Fruit fly (Drosophila melanogaster): Measurements from ENCODE around the gene ImpL2.

The ImpL2 gene

DNA sequence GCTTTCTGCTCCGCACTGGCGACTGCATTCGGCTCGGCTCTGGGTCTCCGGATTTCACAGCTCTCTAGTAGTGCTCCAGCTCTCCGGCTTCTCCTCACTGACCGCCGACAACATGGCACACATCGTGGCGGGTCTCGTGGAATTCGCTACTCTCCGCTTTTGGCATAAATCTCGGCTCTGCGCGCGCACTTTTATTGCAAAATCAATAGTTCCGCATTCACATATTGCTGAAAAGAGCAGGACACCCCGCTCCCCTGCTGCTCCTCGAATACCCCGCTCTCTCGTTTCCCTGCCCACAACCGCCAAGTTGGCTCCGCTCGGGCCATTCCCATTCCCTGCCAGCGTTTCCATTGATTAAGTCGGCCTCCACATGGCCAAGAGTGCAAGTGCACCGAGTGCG is 50.7 kb downstream of the ImpL2 start:
- TF ChIP-seq CG12605 (GFP tag; IDR thresholded peaks at IDR 0.05) (0 out of 2 replicates have a peak, but pooled peaks have one; percentile 27), CG4496 (GFP tag; IDR thresholded peaks at IDR 0.05) (no peak)

DNA sequence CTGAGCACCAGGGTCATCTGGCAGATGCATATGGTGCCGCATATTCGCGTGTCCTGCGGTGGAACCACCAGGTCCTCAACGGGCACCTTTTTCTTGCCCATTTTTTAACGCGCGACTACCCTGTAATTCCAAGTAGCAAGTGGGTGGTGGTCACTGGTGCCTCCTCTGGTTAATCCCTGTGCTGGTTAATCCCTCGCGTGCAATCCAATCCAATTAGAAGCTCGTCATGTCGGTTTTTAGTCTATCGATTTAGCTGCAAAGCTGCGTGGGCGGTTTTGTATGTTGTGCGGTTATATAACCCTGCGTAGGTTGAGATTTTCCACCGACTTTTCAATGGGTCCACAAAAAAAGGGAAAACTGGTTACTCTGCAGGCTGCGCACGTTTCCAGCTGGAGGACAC is 51.4 kb downstream of the ImpL2 start, which contains the start of gene Teh3:
Gene Teh3, minus strand, starts transcription at position 101 of the 400 bp plus-strand sequence.
- TF ChIP-seq Snoo (tag; optimal IDR thresholded peaks at IDR 0.05) (no peak), Pif1B (GFP tag; optimal IDR thresholded peaks at IDR 0.05) (no peak), CG17806 (tag; optimal IDR thresholded peaks at IDR 0.05) (no peak), Ets98B (GFP tag; IDR thresholded peaks at IDR 0.05) (no peak), CG13204 (GFP tag; optimal IDR thresholded peaks at IDR 0.05) (no peak), Pif1A (GFP tag; optimal IDR thresholded peaks at IDR 0.05) (no peak), CG12605 (GFP tag; IDR thresholded peaks at IDR 0.05) (no peak), fd96Ca (GFP tag; IDR thresholded peaks at IDR 0.05) (no peak), CG34367 (tag; optimal IDR thresholded peaks at IDR 0.05) (no peak), CG32121 (GFP tag; IDR thresholded peaks at IDR 0.05) (no peak), CG8159 (tag; optimal IDR thresholded peaks at IDR 0.05) (no peak), CG10348 (GFP tag; IDR thresholded peaks at IDR 0.05) (no peak), CG14655 (GFP tag; optimal IDR thresholded peaks at IDR 0.05) (no peak)

DNA sequence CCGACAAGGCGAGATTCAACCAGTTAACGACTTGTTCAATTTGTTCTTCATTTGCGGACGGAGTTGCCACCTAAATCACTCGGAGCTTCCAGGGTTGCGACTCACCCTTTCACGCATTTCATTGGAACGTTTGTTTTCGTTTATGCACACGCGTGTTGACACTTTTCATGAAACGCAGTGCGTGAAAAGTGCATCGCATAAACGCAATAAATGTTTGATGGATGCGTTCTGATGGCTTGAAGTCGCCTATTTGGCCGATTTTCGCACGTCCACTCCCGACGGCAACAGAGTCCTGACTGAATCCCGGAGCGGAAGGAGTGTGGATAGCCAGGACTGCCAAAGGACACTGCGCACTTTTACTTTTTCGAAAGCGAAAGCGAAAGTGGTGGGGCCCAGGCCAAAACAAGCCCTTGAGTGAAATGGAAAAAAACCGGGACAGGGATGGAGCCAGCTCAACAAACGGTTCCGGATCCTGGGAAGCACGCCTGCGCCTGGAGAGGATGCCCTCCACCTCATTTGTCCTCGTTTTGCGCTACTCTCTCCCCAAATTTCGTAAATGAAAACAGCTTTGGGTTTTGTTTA is 57.9 kb downstream of the ImpL2 start, which contains the start of gene Teh4:
Gene Teh4, minus strand, starts transcription at position 290 of the 582 bp plus-strand sequence.
- peak; percentile 47 for TF ChIP-seq CG8159 (tag; optimal IDR thresholded peaks at IDR 0.05)
- peak; percentile 62 for TF ChIP-seq CG14655 (GFP tag; optimal IDR thresholded peaks at IDR 0.05)
- TF ChIP-seq rn (GFP tag; IDR thresholded peaks at IDR 0.05) = no peak
- TF ChIP-seq CG4496 (GFP tag; IDR thresholded peaks at IDR 0.05) = peak; percentile 51; the same call in 2 of the 3 replicates

Data from whole organism, pupa.